Fruit fly (Drosophila melanogaster): Measurements from ENCODE around the gene egh.

DNA sequence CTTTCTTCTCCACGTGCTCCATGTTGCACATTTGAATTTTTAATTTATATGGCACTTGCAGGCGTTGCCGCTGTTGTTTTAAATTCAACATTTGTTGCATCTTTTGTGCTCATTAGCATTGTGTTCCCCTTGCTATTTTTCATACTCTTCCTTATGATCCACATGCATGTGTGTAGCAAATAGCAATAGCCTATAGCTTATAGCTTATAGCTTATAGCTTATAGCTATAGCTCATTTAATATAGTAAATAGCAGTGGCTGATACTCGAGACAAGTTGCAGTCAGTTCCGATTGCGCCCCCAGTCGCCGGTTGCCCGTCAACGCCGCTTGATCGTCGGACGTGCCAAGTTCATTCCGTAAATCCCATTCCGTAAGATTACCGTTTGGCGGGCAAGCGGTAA lies 36.4 kb upstream of the egh start, which contains the start of gene Pdfr:
- TF ChIP-seq esn (GFP tag; optimal IDR thresholded peaks at IDR 0.05) (no peak), Sox15 (GFP tag; optimal IDR thresholded peaks at IDR 0.05) (no peak), CG3032 (tag; optimal IDR thresholded peaks at IDR 0.05) (no peak), CG8119 (GFP tag; IDR thresholded peaks at IDR 0.05) (no peak), Ets96B (tag; optimal IDR thresholded peaks at IDR 0.05) (no peak)
